Worm (Caenorhabditis elegans) whole organism, early embryonic: ENCODE measurements around the gene str-125.

Experiments used
- B0310.2 ChIP-seq: sonication (generic microtip); optimal IDR thresholded peaks from 2 replicates; lab custom pipeline; 2016; ENCODE audit warnings: mild to moderate bottlenecking, missing genetic modification characterization, missing compliant biosample characterization
- F13C5.2 ChIP-seq: sonication (generic microtip); optimal IDR thresholded peaks from 2 replicates; lab custom pipeline; 2017; ENCODE audit warnings: mild to moderate bottlenecking, missing genetic modification characterization, inconsistent platforms, missing compliant biosample characterization
- aly-1 ChIP-seq: sonication (generic microtip); optimal IDR thresholded peaks from 2 replicates; lab custom pipeline; 2016; ENCODE audit warnings: missing genetic modification characterization, missing compliant biosample characterization
- ama-1 ChIP-seq: fragments of 150-350 bp; optimal IDR thresholded peaks from 2 replicates; lab custom pipeline; 2014
- ceh-13 ChIP-seq: fragments of 200-800 bp; sonication (Bioruptor generic); optimal IDR thresholded peaks from 2 replicates; lab custom pipeline; 2018; ENCODE audit warnings: mild to moderate bottlenecking, missing genetic modification characterization, missing compliant biosample characterization
- ceh-36 ChIP-seq: sonication (generic microtip); optimal IDR thresholded peaks from 2 replicates; lab custom pipeline; 2016; ENCODE audit warnings: missing genetic modification characterization, inconsistent platforms, missing compliant biosample characterization
- ets-7 ChIP-seq: sonication (generic microtip); optimal IDR thresholded peaks from 2 replicates; lab custom pipeline; 2016; ENCODE audit warnings: missing genotype, missing genetic modification characterization, missing compliant biosample characterization
- flt-1 ChIP-seq: fragments of 200-800 bp; sonication (Bioruptor generic); IDR thresholded peaks from 2 replicates; pipeline ENCODE4 v1.3.6; 2022; ENCODE audit warnings: missing genetic modification characterization, missing compliant biosample characterization
- hmbx-1 ChIP-seq: sonication (generic microtip); optimal IDR thresholded peaks from 2 replicates; lab custom pipeline; 2016; ENCODE audit warnings: mild to moderate bottlenecking, missing genetic modification characterization, missing compliant biosample characterization
- hmg-4 ChIP-seq: fragments of 200-800 bp; sonication (Bioruptor generic); optimal IDR thresholded peaks from 2 replicates; lab custom pipeline; 2018; ENCODE audit warnings: mild to moderate bottlenecking, missing genetic modification characterization, missing compliant biosample characterization
- hnd-1 ChIP-seq: sonication (generic microtip); optimal IDR thresholded peaks from 2 replicates; lab custom pipeline; 2016; ENCODE audit warnings: missing genetic modification characterization, missing compliant biosample characterization
- pes-1 ChIP-seq: fragments of 200-800 bp; sonication (Bioruptor generic); IDR thresholded peaks from 2 replicates; pipeline ENCODE4 v1.3.6; 2022; ENCODE audit warnings: missing genetic modification reagents, missing genetic modification characterization, missing compliant biosample characterization
- scrt-1 ChIP-seq: fragments of 200-800 bp; sonication (Bioruptor generic); IDR thresholded peaks from 2 replicates; pipeline ENCODE4 v1.3.6; 2022; ENCODE audit warnings: missing genetic modification characterization, missing compliant biosample characterization
- sea-1 ChIP-seq: fragments of 200-800 bp; sonication (Bioruptor generic); conservative IDR thresholded peaks from 2 replicates; pipeline ENCODE4 v1.3.6; 2022; ENCODE audit warnings: missing genetic modification characterization, missing compliant biosample characterization
- tbx-11 ChIP-seq: fragments of 200-800 bp; sonication (Bioruptor generic); IDR thresholded peaks from 2 replicates; pipeline ENCODE4 v1.3.6; 2022; ENCODE audit warnings: missing genetic modification characterization, missing compliant biosample characterization
- tbx-37 ChIP-seq: fragments of 200-800 bp; sonication (Bioruptor generic); conservative IDR thresholded peaks from 2 replicates; pipeline ENCODE4 v1.3.6; 2022; ENCODE audit warnings: missing genetic modification reagents, missing genetic modification characterization, missing compliant biosample characterization
- tra-4 ChIP-seq: sonication (generic microtip); optimal IDR thresholded peaks from 2 replicates; lab custom pipeline; 2017; ENCODE audit warnings: missing genetic modification characterization, missing compliant biosample characterization

The str-125 gene

ce11 chrV:17089931-17090429 lies 14.2 kb upstream of the str-125 start, which contains the start of gene srh-237:
Gene srh-237, plus strand, starts transcription at chrV:17090379.
- TF ChIP-seq ets-7 (tag; lab: Kevin White, UChicago) = no peak

DNA sequence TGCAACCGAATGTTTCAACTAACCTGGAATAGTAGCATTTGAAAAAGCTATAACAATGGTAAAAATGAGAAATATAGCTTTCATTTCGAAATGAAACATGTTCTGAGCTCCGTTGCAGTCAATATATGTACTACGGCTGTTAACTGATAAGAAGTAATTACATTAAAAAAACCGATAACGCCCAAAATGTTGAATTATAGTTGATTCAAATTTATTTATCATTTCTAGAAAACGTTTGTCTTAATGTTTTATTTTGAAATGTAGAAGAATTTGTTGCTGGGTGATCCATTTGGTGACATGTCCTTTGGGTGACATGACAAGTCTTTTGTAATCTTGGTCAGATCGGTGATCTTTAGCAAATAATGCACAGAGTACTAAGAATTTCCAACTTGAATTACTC lies 13.5 kb upstream of the str-125 start, which contains the start of gene T05E12.6:
Gene T05E12.6, minus strand, starts transcription at position 101 of the 400 bp plus-strand sequence.
- TF ChIP-seq tra-4 (tag; lab: Kevin White, UChicago) = no peak
- no peak for TF ChIP-seq scrt-1 (GFP tag; lab: Robert Waterston, UW)
- TF ChIP-seq ceh-13 (GFP tag; lab: Kevin White, UChicago) = no peak
- TF ChIP-seq hmbx-1 (tag; lab: Kevin White, UChicago) = no peak
- no peak for TF ChIP-seq ceh-36 (tag; lab: Kevin White, UChicago)
- no peak for TF ChIP-seq ets-7 (tag; lab: Kevin White, UChicago)
- TF ChIP-seq aly-1 (tag; lab: Kevin White, UChicago) = no peak

ce11 chrV:17082718-17083117 lies 6.9 kb upstream of the str-125 start, which contains the start of gene T05E12.9:
Gene T05E12.9, minus strand, starts transcription at chrV:17082818.
- no peak for TF ChIP-seq hmbx-1 (tag; lab: Kevin White, UChicago)
- no peak for TF ChIP-seq tra-4 (tag; lab: Kevin White, UChicago)
- no peak for TF ChIP-seq aly-1 (tag; lab: Kevin White, UChicago)
- no peak for TF ChIP-seq sea-1 (GFP tag; lab: Robert Waterston, UW)
- TF ChIP-seq ceh-36 (tag; lab: Kevin White, UChicago) = no peak
- no peak for TF ChIP-seq F13C5.2 (tag; lab: Kevin White, UChicago)
- no peak for TF ChIP-seq ceh-13 (GFP tag; lab: Kevin White, UChicago)
- TF ChIP-seq flt-1 (GFP tag; lab: Robert Waterston, UW) = no peak
- no peak for TF ChIP-seq B0310.2 (tag; lab: Kevin White, UChicago)
- no peak for TF ChIP-seq tbx-37 (GFP tag; lab: Robert Waterston, UW)
- no peak for TF ChIP-seq tbx-11
- TF ChIP-seq hnd-1 (tag; lab: Kevin White, UChicago) = no peak

ce11 chrV:17079795-17080194 lies 4.0 kb upstream of the str-125 start, which contains the start of gene srw-20:
Gene srw-20, minus strand, starts transcription at chrV:17079895.
- TF ChIP-seq pes-1 (GFP tag; lab: Robert Waterston, UW) (no peak), B0310.2 (tag; lab: Kevin White, UChicago) (no peak)

ce11 chrV:17077889-17078288 lies 2.1 kb upstream of the str-125 start, which contains the start of gene T05E12.3:
Gene T05E12.3, minus strand, starts transcription at chrV:17077989.
- TF ChIP-seq flt-1 (GFP tag; lab: Robert Waterston, UW) (no peak), pes-1 (GFP tag; lab: Robert Waterston, UW) (no peak), tbx-11 (no peak), B0310.2 (tag; lab: Kevin White, UChicago) (no peak), F13C5.2 (tag; lab: Kevin White, UChicago) (no peak), ets-7 (tag; lab: Kevin White, UChicago) (no peak), ceh-13 (GFP tag; lab: Kevin White, UChicago) (no peak), hnd-1 (tag; lab: Kevin White, UChicago) (no peak)

DNA sequence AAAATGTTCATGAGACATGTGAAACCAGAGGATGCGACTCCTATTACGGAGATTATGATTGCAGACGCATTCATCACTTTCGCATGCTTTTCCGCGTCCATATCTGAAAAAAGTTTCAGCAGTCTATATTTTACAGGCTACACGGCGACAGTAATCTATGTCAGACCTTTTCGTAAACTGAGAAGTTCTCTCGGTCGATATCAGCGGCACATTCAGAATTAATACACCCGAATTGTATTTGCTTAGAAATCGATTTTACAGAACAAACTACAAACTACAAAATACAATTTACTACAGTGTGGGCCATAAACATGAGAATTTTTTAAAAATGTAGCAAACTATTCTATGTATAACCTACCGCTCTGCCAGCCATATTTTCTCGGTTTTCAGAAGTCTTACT lies 4.2 kb downstream of the str-125 start, which contains the start of gene srbc-14:
Gene srbc-14, minus strand, starts transcription at position 101 of the 400 bp plus-strand sequence.
- TF ChIP-seq tra-4 (tag; lab: Kevin White, UChicago) (no peak), B0310.2 (tag; lab: Kevin White, UChicago) (no peak), tbx-37 (GFP tag; lab: Robert Waterston, UW) (no peak), flt-1 (GFP tag; lab: Robert Waterston, UW) (no peak), pes-1 (GFP tag; lab: Robert Waterston, UW) (no peak), tbx-11 (no peak), ama-1 (lab: Kevin White, UChicago) (no peak), aly-1 (tag; lab: Kevin White, UChicago) (no peak), hmg-4 (GFP tag; lab: Kevin White, UChicago) (no peak), ets-7 (tag; lab: Kevin White, UChicago) (no peak), ceh-36 (tag; lab: Kevin White, UChicago) (no peak), hnd-1 (tag; lab: Kevin White, UChicago) (no peak), hmbx-1 (tag; lab: Kevin White, UChicago) (no peak), F13C5.2 (tag; lab: Kevin White, UChicago) (no peak), sea-1 (GFP tag; lab: Robert Waterston, UW) (no peak), scrt-1 (GFP tag; lab: Robert Waterston, UW) (no peak)

DNA sequence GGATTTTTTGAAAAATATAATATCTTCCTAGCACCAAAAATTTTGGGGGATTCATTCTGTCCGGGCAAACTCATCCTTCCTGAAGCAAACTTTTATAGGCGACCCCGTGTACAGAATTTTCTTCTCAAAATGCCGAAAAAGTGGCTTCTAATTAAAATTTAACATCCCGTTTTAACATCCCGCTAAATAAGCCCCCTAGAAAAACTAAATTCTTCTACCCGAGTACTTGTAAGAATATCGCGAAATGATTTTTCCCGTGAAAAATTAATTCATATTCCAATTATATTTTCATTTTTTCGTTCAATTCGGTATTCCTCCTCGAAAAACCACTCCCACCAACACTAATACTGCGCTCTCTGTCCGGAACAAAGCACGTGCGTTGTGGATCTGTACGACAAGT lies 7.0 kb downstream of the str-125 start, which contains the start of gene T05E12.8:
Gene T05E12.8, plus strand, starts transcription at position 301 of the 400 bp plus-strand sequence.
- TF ChIP-seq flt-1 (GFP tag; lab: Robert Waterston, UW) = no peak
- TF ChIP-seq ceh-36 (tag; lab: Kevin White, UChicago) = no peak
- no peak for TF ChIP-seq ets-7 (tag; lab: Kevin White, UChicago)
- no peak for TF ChIP-seq hmbx-1 (tag; lab: Kevin White, UChicago)
- TF ChIP-seq tbx-37 (GFP tag; lab: Robert Waterston, UW) = no peak
- no peak for TF ChIP-seq B0310.2 (tag; lab: Kevin White, UChicago)
- TF ChIP-seq scrt-1 (GFP tag; lab: Robert Waterston, UW) = no peak
- TF ChIP-seq tra-4 (tag; lab: Kevin White, UChicago) = no peak
- TF ChIP-seq sea-1 (GFP tag; lab: Robert Waterston, UW) = no peak
- TF ChIP-seq pes-1 (GFP tag; lab: Robert Waterston, UW) = no peak
- TF ChIP-seq ceh-13 (GFP tag; lab: Kevin White, UChicago) = no peak
- no peak for TF ChIP-seq tbx-11
- no peak for TF ChIP-seq hmg-4 (GFP tag; lab: Kevin White, UChicago)
- TF ChIP-seq ama-1 (lab: Kevin White, UChicago) = no peak
- TF ChIP-seq hnd-1 (tag; lab: Kevin White, UChicago) = no peak
- no peak for TF ChIP-seq F13C5.2 (tag; lab: Kevin White, UChicago)
- no peak for TF ChIP-seq aly-1 (tag; lab: Kevin White, UChicago)
